Fruit fly (Drosophila melanogaster) whole organism, embryonic: ENCODE data around the gene CG7985.
A peak's percentile ranks its signal among the peaks of the same experiment; 100 is the strongest.

Experiments
- CG10274 ChIP-seq: fragments of 200-800 bp; sonication (Bioruptor generic); optimal IDR thresholded peaks from 3 replicates; lab custom pipeline; 2017; ENCODE audit warnings: missing biosample characterization, mild to moderate bottlenecking, missing genetic modification characterization
- CG10366 ChIP-seq: fragments of 200-800 bp; sonication (Bioruptor generic); IDR thresholded peaks from 2 replicates; pipeline ENCODE4 v1.3.6; 2022; ENCODE audit warnings: missing biosample characterization, missing genetic modification characterization
- CG11696 ChIP-seq: fragments of 200-800 bp; sonication (Bioruptor generic); IDR thresholded peaks from 2 replicates; pipeline ENCODE4 v1.3.6; 2022; ENCODE audit warnings: missing biosample characterization, missing genetic modification characterization
- CG12071 ChIP-seq: fragments of 200-800 bp; sonication (Bioruptor generic); optimal IDR thresholded peaks from 3 replicates; lab custom pipeline; 2018; ENCODE audit warnings: missing biosample characterization, mild to moderate bottlenecking, missing genetic modification characterization
- CG12236 ChIP-seq: fragments of 200-800 bp; sonication (Bioruptor generic); optimal IDR thresholded peaks from 2 replicates; lab custom pipeline; 2016; ENCODE audit warnings: missing biosample characterization, missing genetic modification characterization
- CG12769 ChIP-seq: fragments of 200-800 bp; sonication (Bioruptor generic); optimal IDR thresholded peaks from 2 replicates; lab custom pipeline; 2019; ENCODE audit warnings: missing biosample characterization, mild to moderate bottlenecking, missing genetic modification characterization, moderate library complexity
- CG13424 ChIP-seq: fragments of 200-800 bp; sonication (Bioruptor generic); optimal IDR thresholded peaks from 2 replicates; lab custom pipeline; 2019; ENCODE audit warnings: missing biosample characterization, mild to moderate bottlenecking, missing genetic modification characterization, moderate library complexity
- CG15011 ChIP-seq: fragments of 200-800 bp; sonication (Bioruptor generic); optimal IDR thresholded peaks from 3 replicates; lab custom pipeline; 2018; ENCODE audit warnings: missing biosample characterization, mild to moderate bottlenecking, missing genetic modification characterization
- CG15601 ChIP-seq: fragments of 200-800 bp; sonication (Bioruptor generic); optimal IDR thresholded peaks from 3 replicates; lab custom pipeline; 2019; ENCODE audit warnings: missing biosample characterization, mild to moderate bottlenecking, missing genetic modification characterization, moderate library complexity
- CG15696 ChIP-seq: fragments of 200-800 bp; sonication (Bioruptor generic); optimal IDR thresholded peaks from 2 replicates; lab custom pipeline; 2019; ENCODE audit warnings: missing biosample characterization, mild to moderate bottlenecking, missing genetic modification characterization, moderate library complexity
- CG3065 ChIP-seq: fragments of 200-800 bp; sonication (Bioruptor generic); optimal IDR thresholded peaks from 2 replicates; lab custom pipeline; 2016; ENCODE audit warnings: missing biosample characterization, missing genetic modification characterization
- CG32767 ChIP-seq: fragments of 200-800 bp; sonication (Bioruptor generic); IDR thresholded peaks from 2 replicates; pipeline ENCODE4 v1.3.6; 2022; ENCODE audit warnings: missing biosample characterization, missing genetic modification characterization
- CG34376 ChIP-seq: fragments of 200-800 bp; sonication (Bioruptor generic); optimal IDR thresholded peaks from 2 replicates; lab custom pipeline; 2018; ENCODE audit warnings: missing biosample characterization, mild to moderate bottlenecking, missing genetic modification characterization
- CG42726 ChIP-seq: fragments of 200-800 bp; sonication (Bioruptor generic); IDR thresholded peaks from 2 replicates; pipeline ENCODE4 v1.3.6; 2022; ENCODE audit warnings: missing biosample characterization, missing genetic modification characterization; ENCODE audit not compliant: partially characterized antibody
- CG4404 ChIP-seq: fragments of 200-800 bp; sonication (Bioruptor generic); IDR thresholded peaks from 2 replicates; pipeline ENCODE4 v1.3.6; 2022; ENCODE audit warnings: missing biosample characterization, missing genetic modification characterization
- CG7556 ChIP-seq: fragments of 200-800 bp; sonication (Bioruptor generic); optimal IDR thresholded peaks from 2 replicates; lab custom pipeline; 2017; ENCODE audit warnings: missing biosample characterization, mild to moderate bottlenecking, missing genetic modification characterization
- CG8089 ChIP-seq: fragments of 200-800 bp; sonication (Bioruptor generic); optimal IDR thresholded peaks from 3 replicates; lab custom pipeline; 2016; ENCODE audit warnings: missing biosample characterization, missing genetic modification characterization
- CG8359 ChIP-seq: fragments of 200-800 bp; sonication (Bioruptor generic); optimal IDR thresholded peaks from 2 replicates; lab custom pipeline; 2017; ENCODE audit warnings: missing biosample characterization, mild to moderate bottlenecking, missing genetic modification characterization, borderline replicate concordance
- CG8924 ChIP-seq: fragments of 200-800 bp; optimal IDR thresholded peaks from 3 replicates; lab custom pipeline; 2019; ENCODE audit warnings: missing biosample characterization, mild to moderate bottlenecking, missing genetic modification characterization, moderate library complexity
- Deaf1 ChIP-seq: fragments of 200-800 bp; optimal IDR thresholded peaks from 3 replicates; lab custom pipeline; 2019; ENCODE audit warnings: missing biosample characterization, mild to moderate bottlenecking, missing genetic modification characterization, moderate library complexity
- Dip2 ChIP-seq: fragments of 200-800 bp; sonication (Bioruptor generic); IDR thresholded peaks from 2 replicates; pipeline ENCODE4 v1.3.6; 2022; ENCODE audit warnings: missing biosample characterization, missing genetic modification characterization
- Dll ChIP-seq: fragments of 200-800 bp; sonication (Bioruptor generic); IDR thresholded peaks from 4 replicates; pipeline ENCODE4 v1.3.6; 2022; ENCODE audit warnings: missing biosample characterization, missing genetic modification characterization; ENCODE audit not compliant: partially characterized antibody
- Doc3 ChIP-seq: fragments of 200-800 bp; sonication (Bioruptor generic); IDR thresholded peaks from 3 replicates; pipeline ENCODE4 v1.3.6; 2022; ENCODE audit warnings: missing biosample characterization, missing genetic modification characterization; ENCODE audit not compliant: partially characterized antibody
- HLH4C ChIP-seq: fragments of 200-800 bp; sonication (Bioruptor generic); IDR thresholded peaks from 3 replicates; pipeline ENCODE4 v1.3.6; 2022; ENCODE audit warnings: missing biosample characterization, missing genetic modification characterization; ENCODE audit not compliant: partially characterized antibody
- Hand ChIP-seq: fragments of 200-800 bp; sonication (Bioruptor generic); optimal IDR thresholded peaks from 2 replicates; lab custom pipeline; 2017; ENCODE audit warnings: mild to moderate bottlenecking, missing biosample characterization, missing genetic modification reagents, missing genetic modification characterization
- Hmx ChIP-seq: fragments of 200-800 bp; sonication (Bioruptor generic); optimal IDR thresholded peaks from 2 replicates; lab custom pipeline; 2016; ENCODE audit warnings: missing biosample characterization, missing genetic modification characterization
- Kr ChIP-seq: fragments of 200-800 bp; sonication (Bioruptor generic); optimal IDR thresholded peaks from 2 replicates; lab custom pipeline; 2017; ENCODE audit warnings: missing biosample characterization, mild to moderate bottlenecking, missing genetic modification characterization
- Lhr ChIP-seq: fragments of 200-800 bp; sonication (Bioruptor generic); optimal IDR thresholded peaks from 3 replicates; lab custom pipeline; 2017; ENCODE audit warnings: mild to moderate bottlenecking, missing biosample characterization, missing genetic modification reagents, missing genetic modification characterization
- MBD-R2 ChIP-seq: fragments of 200-800 bp; sonication (Bioruptor generic); IDR thresholded peaks from 2 replicates; pipeline ENCODE4 v1.3.6; 2022; ENCODE audit warnings: missing biosample characterization, missing genetic modification characterization
- Mad ChIP-seq: fragments of 200-800 bp; sonication (Bioruptor generic); optimal IDR thresholded peaks from 2 replicates; lab custom pipeline; 2016; ENCODE audit warnings: missing biosample characterization, missing genetic modification characterization
- Myb ChIP-seq: fragments of 200-800 bp; sonication (Bioruptor generic); optimal IDR thresholded peaks from 2 replicates; lab custom pipeline; 2016; ENCODE audit warnings: missing biosample characterization, missing genetic modification characterization
- Oaz ChIP-seq: fragments of 200-800 bp; sonication (Bioruptor generic); IDR thresholded peaks from 2 replicates; pipeline ENCODE4 v1.3.6; 2022; ENCODE audit warnings: missing biosample characterization, missing genetic modification characterization
- Six4 ChIP-seq: fragments of 200-800 bp; sonication (Bioruptor generic); optimal IDR thresholded peaks from 2 replicates; lab custom pipeline; 2016; ENCODE audit warnings: missing biosample characterization, missing genetic modification characterization
- Sry-β ChIP-seq: fragments of 200-800 bp; sonication (Bioruptor generic); optimal IDR thresholded peaks from 2 replicates; lab custom pipeline; 2018; ENCODE audit warnings: missing biosample characterization, mild to moderate bottlenecking, missing genetic modification characterization, moderate library complexity
- Ssrp ChIP-seq: fragments of 200-800 bp; sonication (Bioruptor generic); optimal IDR thresholded peaks from 2 replicates; lab custom pipeline; 2018; ENCODE audit warnings: missing biosample characterization, mild to moderate bottlenecking, missing genetic modification characterization, moderate library complexity
- Tbp ChIP-seq: fragments of >200 bp; optimal IDR thresholded peaks from 2 replicates; lab custom pipeline; 2018; ENCODE audit warnings: missing biosample characterization, missing genetic modification characterization
- YL-1 ChIP-seq: fragments of 200-800 bp; sonication (Bioruptor generic); optimal IDR thresholded peaks from 3 replicates; lab custom pipeline; 2017; ENCODE audit warnings: missing biosample characterization, mild to moderate bottlenecking, missing genetic modification characterization
- crc ChIP-seq: fragments of 200-800 bp; sonication (Bioruptor generic); optimal IDR thresholded peaks from 2 replicates; lab custom pipeline; 2016; ENCODE audit warnings: missing biosample characterization, missing genetic modification characterization
- crol ChIP-seq: fragments of 200-800 bp; sonication (Bioruptor generic); IDR thresholded peaks from 2 replicates; pipeline ENCODE4 v1.3.6; 2022; ENCODE audit warnings: missing biosample characterization, missing genetic modification characterization
- cwo ChIP-seq: fragments of 200-800 bp; sonication (Bioruptor generic); optimal IDR thresholded peaks from 3 replicates; lab custom pipeline; 2017; ENCODE audit warnings: missing biosample characterization, missing genetic modification characterization, mild to moderate bottlenecking, moderate library complexity, missing genetic modification reagents
- gcm2 ChIP-seq: fragments of 200-800 bp; sonication (Bioruptor generic); optimal IDR thresholded peaks from 2 replicates; lab custom pipeline; 2016; ENCODE audit warnings: missing biosample characterization, missing genetic modification characterization
- gem ChIP-seq: fragments of 200-800 bp; sonication (Bioruptor generic); optimal IDR thresholded peaks from 2 replicates; lab custom pipeline; 2019; ENCODE audit warnings: missing biosample characterization, mild to moderate bottlenecking, missing genetic modification characterization, moderate library complexity
- hth ChIP-seq: fragments of >200 bp; optimal IDR thresholded peaks from 2 replicates; lab custom pipeline; 2017; ENCODE audit warnings: inconsistent platforms
- insv ChIP-seq, 2 experiments: fragments of 200-800 bp; sonication (Bioruptor generic); optimal IDR thresholded peaks; 3 replicates each; lab custom pipeline; 2016 to 2018; ENCODE audit warnings: missing biosample characterization in 2 of 2, missing genetic modification characterization in 2 of 2
- klu ChIP-seq: fragments of 200-800 bp; sonication (Bioruptor generic); IDR thresholded peaks from 2 replicates; pipeline ENCODE4 v1.3.6; 2022; ENCODE audit warnings: missing biosample characterization, missing genetic modification characterization
- lola ChIP-seq, 3 experiments: fragments of >200 bp in 2 of 3; fragments of 200-800 bp in 1 of 3; sonication (Bioruptor generic) in 1 of 3; optimal IDR thresholded peaks; 2 replicates each; lab custom pipeline; 2017 to 2019; ENCODE audit warnings: missing biosample characterization in 3 of 3, missing genetic modification characterization in 3 of 3, mild to moderate bottlenecking in 1 of 3, moderate library complexity in 1 of 3
- otp ChIP-seq: fragments of 200-800 bp; sonication (Bioruptor generic); IDR thresholded peaks from 3 replicates; pipeline ENCODE4, ENCODE4 v1.3.6; 2022; ENCODE audit warnings: missing biosample characterization, missing genetic modification characterization
- sisA ChIP-seq: fragments of 200-800 bp; sonication (Bioruptor generic); IDR thresholded peaks from 2 replicates; pipeline ENCODE4 v1.3.6; 2022; ENCODE audit warnings: missing biosample characterization, missing genetic modification characterization
- tll ChIP-seq, 2 experiments: fragments of 200-800 bp in 1 of 2; fragments of >200 bp in 1 of 2; sonication (Bioruptor generic) in 1 of 2; optimal IDR thresholded peaks; 2 replicates each; lab custom pipeline; 2017 to 2019; ENCODE audit warnings: missing biosample characterization in 2 of 2, missing genetic modification characterization in 2 of 2, mild to moderate bottlenecking in 1 of 2, moderate library complexity in 1 of 2
- zfh1 ChIP-seq: fragments of 200-800 bp; sonication (Bioruptor generic); IDR thresholded peaks from 3 replicates; pipeline ENCODE4 v1.3.6; 2022; ENCODE audit warnings: missing biosample characterization, missing genetic modification characterization

CG7985 gene

DNA sequence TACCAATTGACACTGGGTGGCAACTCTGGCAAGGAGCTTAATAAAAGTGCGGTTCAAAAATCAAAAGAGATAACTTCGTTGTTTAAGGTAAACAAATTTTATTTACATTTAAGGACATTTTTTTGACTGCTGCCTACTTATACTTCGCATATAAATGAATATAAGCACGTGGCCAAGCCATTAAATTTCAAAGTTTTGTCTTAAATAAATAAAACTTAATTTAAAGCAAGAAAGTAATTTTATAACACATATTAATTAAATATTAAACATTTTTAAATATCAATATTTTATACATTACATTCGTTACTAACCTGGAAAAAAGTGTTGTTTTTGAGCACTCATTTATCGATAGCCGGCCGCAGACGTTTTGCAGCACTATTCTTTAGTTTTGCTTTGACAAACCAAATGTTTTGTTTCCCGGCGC is 10.9 kb upstream of the CG7985 start, which contains the start of the genes CG12321 and MED17 (continued):
- TF ChIP-seq CG12071 (GFP tag; lab: Kevin White, UChicago), result no peak
- no peak; the same call in 1 of the 2 replicates for TF ChIP-seq crol (GFP tag; lab: Robert Waterston, UW)
- peak; percentile 63 for TF ChIP-seq CG15011 (GFP tag; lab: Kevin White, UChicago)
- TF ChIP-seq CG10274, result peak; percentile 54
- no peak for TF ChIP-seq tll (GFP tag; optimal IDR thresholded peaks at IDR 0.05; lab: Kevin White, UChicago)
- peak; percentile 82 for TF ChIP-seq CG10366 (GFP tag; lab: Robert Waterston, UW)
- peak; percentile 85 for TF ChIP-seq zfh1 (GFP tag; lab: Robert Waterston, UW)
- peak; percentile 62 for TF ChIP-seq gcm2 (GFP tag; lab: Kevin White, UChicago)
- TF ChIP-seq Dip2 (GFP tag; lab: Robert Waterston, UW), result no peak
- TF ChIP-seq Ssrp, result peak; percentile 90
- TF ChIP-seq Kr (GFP tag; lab: Kevin White, UChicago), result no peak
- peak; percentile 40 for TF ChIP-seq CG8089 (GFP tag; lab: Kevin White, UChicago)
- TF ChIP-seq CG13424, result peak; percentile 87
- peak; percentile 38 for TF ChIP-seq Myb (GFP tag; lab: Kevin White, UChicago)
- TF ChIP-seq MBD-R2 (GFP tag; lab: Robert Waterston, UW), result peak; percentile 86
- no peak for TF ChIP-seq CG12236
- TF ChIP-seq Lhr (GFP tag; lab: Kevin White, UChicago), result peak; percentile 55
- TF ChIP-seq Hand (GFP tag; lab: Kevin White, UChicago), result peak; percentile 67
- peak; percentile 57 for TF ChIP-seq Mad
- TF ChIP-seq Dll (GFP tag; lab: Robert Waterston, UW), result 0 out of 4 replicates have a peak, but pooled peaks have one; percentile 45
- peak; percentile 45 for TF ChIP-seq Sry-β
- peak; percentile 42 for TF ChIP-seq Hmx (GFP tag; lab: Kevin White, UChicago)
- TF ChIP-seq Doc3 (GFP tag; lab: Robert Waterston, UW), result no peak
- peak in 1 of 3 experiments; percentile 85 for TF ChIP-seq lola (GFP tag; optimal IDR thresholded peaks at IDR 0.05; lab: Kevin White, UChicago)
- TF ChIP-seq hth (lab: Kevin White, UChicago), result no peak
- no peak for TF ChIP-seq CG42726 (GFP tag; lab: Robert Waterston, UW)
- 0 out of 3 replicates have a peak, but pooled peaks have one; percentile 51 for TF ChIP-seq otp
- TF ChIP-seq gem, result peak; percentile 92
- peak; percentile 46 for TF ChIP-seq CG8359
- no peak for TF ChIP-seq HLH4C (GFP tag; lab: Robert Waterston, UW)
- TF ChIP-seq cwo (GFP tag; lab: Kevin White, UChicago), result peak; percentile 75
- TF ChIP-seq Oaz (GFP tag; lab: Robert Waterston, UW), result peak; percentile 50; the same call in 1 of the 2 replicates
- TF ChIP-seq YL-1 (GFP tag; lab: Kevin White, UChicago), result peak; percentile 84
- TF ChIP-seq CG4404, result peak; percentile 86
- TF ChIP-seq sisA (GFP tag; lab: Robert Waterston, UW), result peak; percentile 90
- peak in 1 of 2 experiments; percentile 57 for TF ChIP-seq insv (GFP tag; optimal IDR thresholded peaks at IDR 0.05; lab: Kevin White, UChicago)
- TF ChIP-seq CG3065 (GFP tag; lab: Kevin White, UChicago), result peak; percentile 82
- no peak for TF ChIP-seq Deaf1 (tag; lab: Kevin White, UChicago)
- peak; percentile 25 for TF ChIP-seq crc
- peak; percentile 85 for TF ChIP-seq CG7556 (GFP tag; lab: Kevin White, UChicago)
- TF ChIP-seq CG32767, result peak; percentile 72
- TF ChIP-seq klu (GFP tag; lab: Robert Waterston, UW), result peak; percentile 91
- no peak for TF ChIP-seq CG12769 (tag; lab: Kevin White, UChicago)
- TF ChIP-seq CG15696, result peak; percentile 77
- peak; percentile 90 for TF ChIP-seq CG8924 (tag; lab: Kevin White, UChicago)
- peak; percentile 54; the same call in 1 of the 2 replicates for TF ChIP-seq CG11696 (GFP tag; lab: Robert Waterston, UW)
- TF ChIP-seq Six4 (GFP tag; lab: Kevin White, UChicago), result peak; percentile 84
- peak; percentile 81 for TF ChIP-seq CG15601
- peak; percentile 11 for TF ChIP-seq CG34376 (GFP tag; lab: Kevin White, UChicago)
- TF ChIP-seq Tbp (GFP tag; lab: Kevin White, UChicago), result no peak
